Worm (Caenorhabditis elegans): ENCODE data around the gene clc-4.

clc-4 gene

DNA sequence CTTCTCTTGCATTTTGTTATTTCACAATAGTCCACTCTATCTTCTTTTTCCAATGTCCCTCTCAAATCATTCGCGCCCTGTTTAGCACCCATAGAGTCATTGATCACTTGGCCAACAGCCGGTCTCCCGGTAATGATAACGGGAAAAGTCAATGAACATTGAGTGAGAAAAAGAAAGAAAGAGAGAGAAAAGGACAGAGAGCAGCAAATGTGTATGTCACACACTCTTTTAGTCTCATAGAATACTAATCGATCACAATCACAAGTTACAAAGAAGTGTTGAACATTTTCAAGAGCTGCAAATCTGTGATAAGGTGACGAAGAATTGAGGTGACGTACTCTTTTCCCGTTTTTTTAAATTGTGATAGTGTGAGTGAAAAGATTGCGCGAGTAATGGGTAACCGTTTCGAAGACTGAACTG is 11.5 kb downstream of the clc-4 start (continued):
- no peak for TF ChIP-seq pat-9 (tag; optimal IDR thresholded peaks at IDR 0.05)
- no peak for TF ChIP-seq ceh-22 (tag; optimal IDR thresholded peaks at IDR 0.05)
- TF ChIP-seq ceh-30 (tag; optimal IDR thresholded peaks at IDR 0.05): no peak
- no peak for TF ChIP-seq tbx-7 (tag; optimal IDR thresholded peaks at IDR 0.05)
- no peak for TF ChIP-seq syd-9 (tag; optimal IDR thresholded peaks at IDR 0.05)
- no peak for TF ChIP-seq pax-1 (tag; optimal IDR thresholded peaks at IDR 0.05)
- peak; percentile 22 for TF ChIP-seq tbx-2 (tag; optimal IDR thresholded peaks at IDR 0.05)
- no peak for TF ChIP-seq unc-55 (GFP tag; optimal IDR thresholded peaks at IDR 0.05)
- no peak for TF ChIP-seq hlh-13 (GFP tag; optimal IDR thresholded peaks at IDR 0.05)
- no peak for TF ChIP-seq hlh-6 (tag; optimal IDR thresholded peaks at IDR 0.05)
- TF ChIP-seq ceh-34 (tag; optimal IDR thresholded peaks at IDR 0.05): no peak
- TF ChIP-seq T23F11.4 (GFP tag; optimal IDR thresholded peaks at IDR 0.05): no peak
- TF ChIP-seq sox-2 (GFP tag; IDR thresholded peaks at IDR 0.05): no peak
- no peak for TF ChIP-seq sox-4 (tag; optimal IDR thresholded peaks at IDR 0.05)
- no peak for TF ChIP-seq madf-2 (tag; optimal IDR thresholded peaks at IDR 0.05)
- TF ChIP-seq dmd-4 (tag; optimal IDR thresholded peaks at IDR 0.05; ENCODE audit: borderline replicate concordance): no peak
- no peak for TF ChIP-seq pag-3 (tag; optimal IDR thresholded peaks at IDR 0.05; ENCODE audit: borderline replicate concordance)
- peak; percentile 36 for TF ChIP-seq nfya-1 (tag; optimal IDR thresholded peaks at IDR 0.05)
- no peak for TF ChIP-seq fkh-6 (tag; optimal IDR thresholded peaks at IDR 0.05)
- TF ChIP-seq elt-2 (tag; optimal IDR thresholded peaks at IDR 0.05): peak; percentile 10
- no peak for TF ChIP-seq ama-1 (optimal IDR thresholded peaks at IDR 0.05)

DNA sequence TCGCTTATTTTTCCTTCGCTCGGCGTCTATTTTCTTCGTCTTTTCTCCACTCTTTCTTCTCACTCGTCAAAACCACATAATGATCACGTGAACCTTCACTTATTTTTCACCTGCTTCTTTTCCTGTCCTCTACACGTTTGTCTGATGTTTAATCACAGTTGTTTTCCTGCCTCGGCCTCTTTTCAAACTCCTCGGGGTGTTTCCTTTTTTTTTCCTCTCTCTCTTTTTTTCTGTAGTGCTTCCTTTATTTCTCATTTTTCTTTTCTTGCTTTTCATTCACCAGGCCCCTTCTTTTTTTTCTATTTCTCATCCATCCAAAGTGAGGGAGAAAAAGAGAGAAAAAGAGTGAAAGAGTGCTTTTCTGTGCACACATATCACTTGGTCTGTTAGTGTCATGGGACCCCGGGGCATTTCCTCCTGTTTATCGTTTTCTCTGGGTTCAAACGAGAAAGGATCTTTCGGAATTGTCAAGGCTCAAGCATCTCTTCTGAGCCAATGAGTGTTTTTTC is 12.7 kb downstream of the clc-4 start:
- no peak for TF ChIP-seq sox-2 (GFP tag; IDR thresholded peaks at IDR 0.05)
- no peak for TF ChIP-seq pax-1 (tag; optimal IDR thresholded peaks at IDR 0.05)
- TF ChIP-seq lim-6 (tag; optimal IDR thresholded peaks at IDR 0.05): no peak
- TF ChIP-seq elt-2 (tag; optimal IDR thresholded peaks at IDR 0.05): no peak
- TF ChIP-seq fax-1 (tag; optimal IDR thresholded peaks at IDR 0.05): no peak
- TF ChIP-seq sox-4 (tag; optimal IDR thresholded peaks at IDR 0.05): no peak
- no peak for TF ChIP-seq tbx-7 (tag; optimal IDR thresholded peaks at IDR 0.05)
- TF ChIP-seq ahr-1 (tag; optimal IDR thresholded peaks at IDR 0.05): no peak
- TF ChIP-seq hlh-13 (GFP tag; optimal IDR thresholded peaks at IDR 0.05): no peak
- TF ChIP-seq nhr-11 (tag; optimal IDR thresholded peaks at IDR 0.05): no peak
- no peak for TF ChIP-seq hlh-8 (tag; optimal IDR thresholded peaks at IDR 0.05)
- no peak for TF ChIP-seq C38D4.7 (GFP tag; optimal IDR thresholded peaks at IDR 0.05)
- no peak for TF ChIP-seq hlh-15 (tag; optimal IDR thresholded peaks at IDR 0.05)
- TF ChIP-seq T23F11.4 (GFP tag; optimal IDR thresholded peaks at IDR 0.05): no peak
- TF ChIP-seq ceh-18 (tag; optimal IDR thresholded peaks at IDR 0.05): peak; percentile 99
- no peak for TF ChIP-seq ztf-16 (tag; optimal IDR thresholded peaks at IDR 0.05)
- TF ChIP-seq unc-42 (tag; optimal IDR thresholded peaks at IDR 0.05): peak; percentile 72
- no peak for TF ChIP-seq lin-11 (tag; optimal IDR thresholded peaks at IDR 0.05)
- TF ChIP-seq hlh-6 (tag; optimal IDR thresholded peaks at IDR 0.05): no peak
- no peak for TF ChIP-seq elt-4 (tag; optimal IDR thresholded peaks at IDR 0.05)
- no peak for TF ChIP-seq npax-4 (tag; optimal IDR thresholded peaks at IDR 0.05)
- TF ChIP-seq pag-3 (tag; optimal IDR thresholded peaks at IDR 0.05; ENCODE audit: borderline replicate concordance): no peak
- no peak for TF ChIP-seq ceh-30 (tag; optimal IDR thresholded peaks at IDR 0.05)
- no peak for TF ChIP-seq ceh-9 (tag; optimal IDR thresholded peaks at IDR 0.05)
- no peak for TF ChIP-seq ets-4 (tag; optimal IDR thresholded peaks at IDR 0.05)
- TF ChIP-seq ceh-34 (tag; optimal IDR thresholded peaks at IDR 0.05): peak; percentile 36
- peak; percentile 43 for TF ChIP-seq pqm-1 (tag; optimal IDR thresholded peaks at IDR 0.05)
- TF ChIP-seq pat-9 (tag; optimal IDR thresholded peaks at IDR 0.05): no peak
- no peak for TF ChIP-seq ceh-19 (GFP tag; optimal IDR thresholded peaks at IDR 0.05)
- TF ChIP-seq madf-2 (tag; optimal IDR thresholded peaks at IDR 0.05): no peak
- TF ChIP-seq pha-2 (tag; optimal IDR thresholded peaks at IDR 0.05): no peak
- TF ChIP-seq ceh-2 (tag; optimal IDR thresholded peaks at IDR 0.05): no peak
- no peak for TF ChIP-seq ttx-3 (tag; optimal IDR thresholded peaks at IDR 0.05)
- no peak for TF ChIP-seq ceh-45 (GFP tag; IDR thresholded peaks at IDR 0.05)
- peak; percentile 72 for TF ChIP-seq unc-55 (GFP tag; optimal IDR thresholded peaks at IDR 0.05)
- TF ChIP-seq unc-3 (GFP tag; conservative IDR thresholded peaks at IDR 0.05): no peak
- TF ChIP-seq unc-3 (tag; optimal IDR thresholded peaks at IDR 0.05): no peak
- TF ChIP-seq sdc-2 (tag; optimal IDR thresholded peaks at IDR 0.05): no peak
- no peak for TF ChIP-seq ceh-22 (tag; optimal IDR thresholded peaks at IDR 0.05)
- peak; percentile 61 for TF ChIP-seq rnt-1 (tag; optimal IDR thresholded peaks at IDR 0.05)
- TF ChIP-seq mec-3 (tag; optimal IDR thresholded peaks at IDR 0.05; ENCODE audit: borderline replicate concordance): no peak
- peak; percentile 39 for TF ChIP-seq nfya-1 (tag; optimal IDR thresholded peaks at IDR 0.05)
- peak; percentile 4 for TF ChIP-seq K02D7.2 (tag; optimal IDR thresholded peaks at IDR 0.05)
- TF ChIP-seq ceh-48 (tag; optimal IDR thresholded peaks at IDR 0.05): no peak
- TF ChIP-seq odd-2 (tag; optimal IDR thresholded peaks at IDR 0.05): no peak

Data from whole organism, late embryonic.